Worm (Caenorhabditis elegans) whole organism, mixed stage, embryonic: Measurements from ENCODE around the gene calu-1.

Experiments
- M03D4.4 ChIP-seq: sonication (generic microtip); optimal IDR thresholded peaks from 2 replicates; lab custom pipeline; 2017; ENCODE audit warnings: mild to moderate bottlenecking, missing genetic modification characterization, missing compliant biosample characterization
- ceh-83 ChIP-seq: fragments of 200-800 bp; sonication (Bioruptor generic); optimal IDR thresholded peaks from 2 replicates; lab custom pipeline; 2018; ENCODE audit warnings: mild to moderate bottlenecking, missing genetic modification characterization, missing compliant biosample characterization
- elt-3 ChIP-seq: fragments of 150-350 bp; optimal IDR thresholded peaks from 2 replicates; lab custom pipeline; 2014; ENCODE audit warnings: missing biosample characterization, missing genetic modification characterization
- lsy-2 ChIP-seq: fragments of 150-350 bp; optimal IDR thresholded peaks from 2 replicates; lab custom pipeline; 2014; ENCODE audit warnings: missing biosample characterization, missing genetic modification characterization
- mab-5 ChIP-seq: fragments of 150-350 bp; optimal IDR thresholded peaks from 2 replicates; lab custom pipeline; 2014; ENCODE audit warnings: missing biosample characterization, missing genetic modification characterization
- nhr-12 ChIP-seq: fragments of 150-350 bp; optimal IDR thresholded peaks from 2 replicates; lab custom pipeline; 2014; ENCODE audit warnings: missing biosample characterization, missing genetic modification characterization
- nhr-237 ChIP-seq: fragments of 150-350 bp; optimal IDR thresholded peaks from 2 replicates; lab custom pipeline; 2014; ENCODE audit warnings: missing biosample characterization, missing genetic modification characterization
- nhr-28 ChIP-seq: fragments of 150-350 bp; optimal IDR thresholded peaks from 2 replicates; lab custom pipeline; 2014; ENCODE audit warnings: missing biosample characterization, missing genetic modification characterization
- nhr-76 ChIP-seq: sonication (generic microtip); optimal IDR thresholded peaks from 2 replicates; lab custom pipeline; 2017; ENCODE audit warnings: missing biosample characterization, missing genetic modification characterization
- pha-4 ChIP-seq: fragments of 150-350 bp; optimal IDR thresholded peaks from 2 replicates; lab custom pipeline; 2018; ENCODE audit warnings: missing biosample characterization, missing genetic modification reagents, missing genetic modification characterization
- snpc-4 ChIP-seq: fragments of 150-350 bp; optimal IDR thresholded peaks from 2 replicates; lab custom pipeline; 2014; ENCODE audit warnings: missing biosample characterization, missing genetic modification characterization
- ztf-11 ChIP-seq: fragments of 150-350 bp; optimal IDR thresholded peaks from 2 replicates; lab custom pipeline; 2014; ENCODE audit warnings: missing biosample characterization, missing genetic modification characterization

ce11 chrX:4979060-4979459 lies 8.3 kb upstream of the calu-1 start:
- TF ChIP-seq M03D4.4 (tag; lab: Kevin White, UChicago): no peak
- no peak for TF ChIP-seq snpc-4 (tag; lab: Kevin White, UChicago)
- no peak for TF ChIP-seq mab-5
- no peak for TF ChIP-seq ztf-11 (tag; lab: Kevin White, UChicago)
- no peak for TF ChIP-seq pha-4 (tag; lab: Kevin White, UChicago)
- TF ChIP-seq nhr-76 (tag; lab: Kevin White, UChicago): no peak
- TF ChIP-seq nhr-28 (tag; lab: Kevin White, UChicago): no peak
- TF ChIP-seq lsy-2: no peak
- TF ChIP-seq nhr-12 (tag; lab: Kevin White, UChicago): no peak
- no peak for TF ChIP-seq ceh-83 (GFP tag; lab: Kevin White, UChicago)
- no peak for TF ChIP-seq elt-3 (tag; lab: Kevin White, UChicago)
- no peak for TF ChIP-seq nhr-237 (tag; lab: Kevin White, UChicago)
